Worm (Caenorhabditis elegans) whole organism, L4 larva: Measurements from ENCODE around the gene bcmo-1.

Experiments used
- dpl-1 ChIP-seq: fragments of 150-350 bp; optimal IDR thresholded peaks from 2 replicates; lab custom pipeline; 2014; ENCODE audit warnings: missing biosample characterization, missing genetic modification reagents, missing genetic modification characterization
- lim-7 ChIP-seq: fragments of 200-800 bp; sonication (Bioruptor generic); IDR thresholded peaks from 2 replicates; pipeline ENCODE4 v1.3.6; 2022; ENCODE audit warnings: missing genetic modification characterization, missing compliant biosample characterization
- nhr-10 ChIP-seq: fragments of 150-350 bp; optimal IDR thresholded peaks from 2 replicates; lab custom pipeline; 2014; ENCODE audit warnings: missing biosample characterization, missing genetic modification characterization
- nhr-102 ChIP-seq: sonication (generic microtip); optimal IDR thresholded peaks from 2 replicates; lab custom pipeline; 2016; ENCODE audit warnings: mild to moderate bottlenecking, missing genetic modification characterization, moderate library complexity, missing compliant biosample characterization
- snpc-4 ChIP-seq: fragments of 150-350 bp; optimal IDR thresholded peaks from 2 replicates; lab custom pipeline; 2014; ENCODE audit warnings: missing biosample characterization, missing genetic modification characterization
- unc-39 ChIP-seq: sonication (generic microtip); optimal IDR thresholded peaks from 2 replicates; lab custom pipeline; 2017; ENCODE audit warnings: missing biosample characterization, missing genetic modification characterization

ce11 chrII:12847736-12848135 is 17.3 kb downstream of the bcmo-1 start, which contains the start of gene pes-10:
- TF ChIP-seq nhr-10, result no peak
- no peak for TF ChIP-seq lim-7 (GFP tag; lab: Robert Waterston, UW)
- TF ChIP-seq unc-39 (tag; lab: Kevin White, UChicago), result no peak
- no peak for TF ChIP-seq dpl-1
- TF ChIP-seq nhr-102 (tag; lab: Kevin White, UChicago), result no peak
- no peak for TF ChIP-seq snpc-4 (tag; lab: Kevin White, UChicago)
